Fruit fly (Drosophila melanogaster) whole organism, embryonic: Measurements from ENCODE around the gene CG1998.

Source experiments
- Ada2b ChIP-seq: fragments of 200-800 bp; sonication (Bioruptor generic); IDR thresholded peaks from 2 replicates; pipeline ENCODE4 v1.3.6; 2022; ENCODE audit warnings: missing biosample characterization, missing genetic modification characterization
- Atf6 ChIP-seq: fragments of 200-800 bp; sonication (Bioruptor generic); IDR thresholded peaks from 2 replicates; pipeline ENCODE4 v1.3.6; 2022; ENCODE audit warnings: missing biosample characterization, missing genetic modification characterization
- Awh ChIP-seq: fragments of 200-800 bp; sonication (Bioruptor generic); IDR thresholded peaks from 2 replicates; pipeline ENCODE4, ENCODE4 v1.3.6; 2022; ENCODE audit warnings: missing biosample characterization, missing genetic modification characterization
- CG10654 ChIP-seq: fragments of 200-800 bp; sonication (Bioruptor generic); optimal IDR thresholded peaks from 2 replicates; lab custom pipeline; 2016; ENCODE audit warnings: missing biosample characterization, missing genetic modification characterization
- CG12769 ChIP-seq: fragments of 200-800 bp; sonication (Bioruptor generic); optimal IDR thresholded peaks from 2 replicates; lab custom pipeline; 2019; ENCODE audit warnings: missing biosample characterization, mild to moderate bottlenecking, missing genetic modification characterization, moderate library complexity
- CG13624 ChIP-seq: fragments of 200-800 bp; sonication (Bioruptor generic); optimal IDR thresholded peaks from 2 replicates; lab custom pipeline; 2016; ENCODE audit warnings: missing biosample characterization, missing genetic modification characterization
- CG13894 ChIP-seq: fragments of 200-800 bp; sonication (Bioruptor generic); optimal IDR thresholded peaks from 3 replicates; lab custom pipeline; 2018; ENCODE audit warnings: missing biosample characterization, mild to moderate bottlenecking, missing genetic modification characterization, moderate library complexity
- CG14965 ChIP-seq: fragments of 200-800 bp; sonication (Bioruptor generic); optimal IDR thresholded peaks from 2 replicates; lab custom pipeline; 2016; ENCODE audit warnings: missing biosample characterization, missing genetic modification characterization, borderline replicate concordance
- CG17328 ChIP-seq: fragments of 200-800 bp; sonication (Bioruptor generic); IDR thresholded peaks from 2 replicates; pipeline ENCODE4 v1.3.6; 2022; ENCODE audit warnings: missing biosample characterization, missing genetic modification characterization
- CG18262 ChIP-seq: fragments of 200-800 bp; optimal IDR thresholded peaks from 3 replicates; lab custom pipeline; 2019; ENCODE audit warnings: missing biosample characterization, mild to moderate bottlenecking, missing genetic modification characterization, moderate library complexity
- CG4360 ChIP-seq: fragments of 200-800 bp; sonication (Bioruptor generic); IDR thresholded peaks from 2 replicates; pipeline ENCODE4 v1.3.6; 2022; ENCODE audit warnings: missing biosample characterization, missing genetic modification characterization
- CG4707 ChIP-seq: fragments of 200-800 bp; sonication (Bioruptor generic); optimal IDR thresholded peaks from 2 replicates; lab custom pipeline; 2018; ENCODE audit warnings: missing biosample characterization, mild to moderate bottlenecking, missing genetic modification characterization, moderate library complexity
- CG5953 ChIP-seq: fragments of 200-800 bp; sonication (Bioruptor generic); IDR thresholded peaks from 2 replicates; pipeline ENCODE4 v1.3.6; 2022; ENCODE audit warnings: missing biosample characterization, missing genetic modification characterization
- CG7987 ChIP-seq: fragments of 200-800 bp; sonication (Bioruptor generic); optimal IDR thresholded peaks from 2 replicates; lab custom pipeline; 2018; ENCODE audit warnings: missing biosample characterization, mild to moderate bottlenecking, missing genetic modification characterization, moderate library complexity
- CG8089 ChIP-seq: fragments of 200-800 bp; sonication (Bioruptor generic); optimal IDR thresholded peaks from 3 replicates; lab custom pipeline; 2016; ENCODE audit warnings: missing biosample characterization, missing genetic modification characterization
- CG8290 ChIP-seq, 3 experiments: fragments of 200-800 bp; sonication (Bioruptor generic); optimal IDR thresholded peaks; 2 replicates each; lab custom pipeline; 2016 to 2019; ENCODE audit warnings: missing biosample characterization in 3 of 3, missing genetic modification characterization in 3 of 3, mild to moderate bottlenecking in 2 of 3, moderate library complexity in 1 of 3
- CHES-1-like ChIP-seq: fragments of 200-800 bp; sonication (Bioruptor generic); optimal IDR thresholded peaks from 2 replicates; lab custom pipeline; 2016; ENCODE audit warnings: missing biosample characterization, missing genetic modification characterization
- D19B ChIP-seq: fragments of 200-800 bp; sonication (Bioruptor generic); optimal IDR thresholded peaks from 2 replicates; lab custom pipeline; 2017; ENCODE audit warnings: missing biosample characterization, mild to moderate bottlenecking, missing genetic modification characterization
- Deaf1 ChIP-seq: fragments of 200-800 bp; optimal IDR thresholded peaks from 3 replicates; lab custom pipeline; 2019; ENCODE audit warnings: missing biosample characterization, mild to moderate bottlenecking, missing genetic modification characterization, moderate library complexity
- Dp ChIP-seq: fragments of 200-800 bp; sonication (Bioruptor generic); optimal IDR thresholded peaks from 2 replicates; lab custom pipeline; 2018; ENCODE audit warnings: missing biosample characterization, mild to moderate bottlenecking, missing genetic modification characterization, moderate library complexity
- Gsc ChIP-seq: fragments of 200-800 bp; sonication (Bioruptor generic); IDR thresholded peaks from 2 replicates; pipeline ENCODE4 v1.3.6; 2022; ENCODE audit warnings: missing biosample characterization, missing genetic modification characterization
- Hey ChIP-seq: fragments of 200-800 bp; sonication (Bioruptor generic); optimal IDR thresholded peaks from 3 replicates; lab custom pipeline; 2018; ENCODE audit warnings: missing biosample characterization, mild to moderate bottlenecking, missing genetic modification characterization
- Hr3 ChIP-seq: fragments of 200-800 bp; sonication (Bioruptor generic); optimal IDR thresholded peaks from 3 replicates; lab custom pipeline; 2016; ENCODE audit warnings: missing biosample characterization, missing genetic modification characterization
- Hr39 ChIP-seq: fragments of >200 bp; optimal IDR thresholded peaks from 2 replicates; lab custom pipeline; 2017
- Six4 ChIP-seq: fragments of 200-800 bp; sonication (Bioruptor generic); optimal IDR thresholded peaks from 2 replicates; lab custom pipeline; 2016; ENCODE audit warnings: missing biosample characterization, missing genetic modification characterization
- ara ChIP-seq: fragments of 200-800 bp; sonication (Bioruptor generic); IDR thresholded peaks from 2 replicates; pipeline ENCODE4 v1.3.6; 2022; ENCODE audit warnings: missing biosample characterization, missing genetic modification characterization
- ase ChIP-seq: fragments of 200-800 bp; sonication (Bioruptor generic); IDR thresholded peaks from 3 replicates; pipeline ENCODE4 v1.3.6; 2022; ENCODE audit warnings: missing biosample characterization, missing genetic modification characterization
- bigmax ChIP-seq: fragments of 200-800 bp; sonication (Bioruptor generic); optimal IDR thresholded peaks from 2 replicates; lab custom pipeline; 2018; ENCODE audit warnings: missing biosample characterization, mild to moderate bottlenecking, missing genetic modification characterization
- caup ChIP-seq: fragments of 200-800 bp; sonication (Bioruptor generic); optimal IDR thresholded peaks from 3 replicates; lab custom pipeline; 2017; ENCODE audit warnings: missing biosample characterization, mild to moderate bottlenecking, missing genetic modification characterization, moderate library complexity; ENCODE audit not compliant: severe bottlenecking
- ci ChIP-seq: fragments of 200-800 bp; sonication (Bioruptor generic); IDR thresholded peaks from 3 replicates; pipeline ENCODE4 v1.3.6; 2022; ENCODE audit warnings: missing biosample characterization, missing genetic modification characterization
- da ChIP-seq: fragments of 200-800 bp; sonication (Bioruptor generic); optimal IDR thresholded peaks from 2 replicates; lab custom pipeline; 2016; ENCODE audit warnings: missing biosample characterization, missing genetic modification characterization
- dm ChIP-seq: fragments of 200-800 bp; sonication (Bioruptor generic); optimal IDR thresholded peaks from 3 replicates; lab custom pipeline; 2016; ENCODE audit warnings: missing biosample characterization, missing genetic modification characterization
- eve ChIP-seq, 2 experiments: fragments of >200 bp; optimal IDR thresholded peaks; 2 replicates each; lab custom pipeline; 2017; ENCODE audit warnings: missing biosample characterization in 2 of 2, missing genetic modification characterization in 2 of 2
- exex ChIP-seq: fragments of 200-800 bp; sonication (Bioruptor generic); optimal IDR thresholded peaks from 4 replicates; lab custom pipeline; 2018; ENCODE audit warnings: missing biosample characterization, mild to moderate bottlenecking, missing genetic modification characterization, moderate library complexity
- grn ChIP-seq: fragments of 200-800 bp; sonication (Bioruptor generic); optimal IDR thresholded peaks from 3 replicates; lab custom pipeline; 2017; ENCODE audit warnings: missing biosample characterization, missing genetic modification characterization
- insv ChIP-seq, 2 experiments: fragments of 200-800 bp; sonication (Bioruptor generic); optimal IDR thresholded peaks; 3 replicates each; lab custom pipeline; 2016 to 2018; ENCODE audit warnings: missing biosample characterization in 2 of 2, missing genetic modification characterization in 2 of 2
- luna ChIP-seq: fragments of 200-800 bp; sonication (Bioruptor generic); optimal IDR thresholded peaks from 2 replicates; lab custom pipeline; 2016; ENCODE audit warnings: missing biosample characterization, missing genetic modification characterization
- onecut ChIP-seq: fragments of 200-800 bp; sonication (Bioruptor generic); IDR thresholded peaks from 2 replicates; pipeline ENCODE4 v1.3.6; 2022; ENCODE audit warnings: missing biosample characterization, missing genetic modification characterization
- org-1 ChIP-seq: fragments of 200-800 bp; sonication (Bioruptor generic); optimal IDR thresholded peaks from 2 replicates; lab custom pipeline; 2017; ENCODE audit warnings: missing biosample characterization, missing genetic modification characterization
- pfk ChIP-seq: fragments of 200-800 bp; sonication (Bioruptor generic); optimal IDR thresholded peaks from 2 replicates; lab custom pipeline; 2018; ENCODE audit warnings: missing biosample characterization, mild to moderate bottlenecking, missing genetic modification characterization, moderate library complexity
- sc ChIP-seq, 3 experiments: fragments of >200 bp in 2 of 3; fragments of 200-800 bp in 1 of 3; sonication (Bioruptor generic) in 1 of 3; optimal IDR thresholded peaks; 2 replicates in 2 of 3; 3 replicates in 1 of 3; lab custom pipeline; 2017; ENCODE audit warnings: mild to moderate bottlenecking in 1 of 3, missing biosample characterization in 1 of 3, missing genetic modification characterization in 1 of 3, missing genetic modification reagents in 1 of 3
- sens ChIP-seq: fragments of 200-800 bp; sonication (Bioruptor generic); peaks from one replicate; lab custom pipeline; 2016; ENCODE audit warnings: missing biosample characterization, missing genetic modification characterization
- sim ChIP-seq: fragments of 200-800 bp; sonication (Bioruptor generic); IDR thresholded peaks from 2 replicates; pipeline ENCODE4 v1.3.6; 2022; ENCODE audit warnings: missing biosample characterization, missing genetic modification characterization
- tio ChIP-seq: fragments of 200-800 bp; sonication (Bioruptor generic); optimal IDR thresholded peaks from 2 replicates; lab custom pipeline; 2017; ENCODE audit warnings: missing biosample characterization, missing genetic modification characterization, inconsistent platforms
- tna ChIP-seq: fragments of 200-800 bp; sonication (Bioruptor generic); IDR thresholded peaks from 2 replicates; pipeline ENCODE4 v1.3.6; 2022; ENCODE audit warnings: missing biosample characterization, missing genetic modification characterization; ENCODE audit not compliant: partially characterized antibody
- unpg ChIP-seq: fragments of 200-800 bp; sonication (Bioruptor generic); optimal IDR thresholded peaks from 3 replicates; lab custom pipeline; 2018; ENCODE audit warnings: missing biosample characterization, mild to moderate bottlenecking, missing genetic modification characterization, moderate library complexity
- usp ChIP-seq: fragments of >200 bp; optimal IDR thresholded peaks from 2 replicates; lab custom pipeline; 2017; ENCODE audit warnings: missing biosample characterization, missing genetic modification characterization
- vnd ChIP-seq: fragments of 200-800 bp; sonication (Bioruptor generic); IDR thresholded peaks from 3 replicates; pipeline ENCODE4 v1.3.6; 2022; ENCODE audit warnings: missing biosample characterization, missing genetic modification characterization; ENCODE audit not compliant: partially characterized antibody
- zfh1 ChIP-seq: fragments of 200-800 bp; sonication (Bioruptor generic); IDR thresholded peaks from 3 replicates; pipeline ENCODE4 v1.3.6; 2022; ENCODE audit warnings: missing biosample characterization, missing genetic modification characterization

The CG1998 gene

dm6 chrX:13403553-13403952, 9.3 kb downstream of the CG1998 start (continued):
- TF ChIP-seq da (GFP tag; lab: Kevin White, UChicago), result no peak
- 0 out of 3 replicates have a peak, but pooled peaks have one; percentile 7 for TF ChIP-seq ci
- TF ChIP-seq CG4360, result peak; percentile 26; the same call in 1 of the 2 replicates
- TF ChIP-seq Hey (tag; lab: Kevin White, UChicago), result peak; percentile 55
- peak; percentile 92 for TF ChIP-seq grn (GFP tag; lab: Kevin White, UChicago)
- TF ChIP-seq CG12769 (tag; lab: Kevin White, UChicago), result peak; percentile 7
- no peak for TF ChIP-seq CG8290 (GFP tag; optimal IDR thresholded peaks at IDR 0.05; lab: Kevin White, UChicago)
- peak in 1 of 2 experiments; percentile 1 for TF ChIP-seq CG8290 (tag; optimal IDR thresholded peaks at IDR 0.05; lab: Kevin White, UChicago)
- no peak for TF ChIP-seq ase (GFP tag; lab: Robert Waterston, UW)
- TF ChIP-seq CG13894 (tag; lab: Kevin White, UChicago), result peak; percentile 68
- TF ChIP-seq ara, result 0 out of 2 replicates have a peak, but pooled peaks have one; percentile 24
- peak; percentile 22 for TF ChIP-seq Deaf1
- no peak for TF ChIP-seq Ada2b (GFP tag; lab: Robert Waterston, UW)
- peak; percentile 99 for TF ChIP-seq exex (tag; lab: Kevin White, UChicago)
- peak in 1 of 2 experiments; percentile 33 for TF ChIP-seq insv (GFP tag; optimal IDR thresholded peaks at IDR 0.05; lab: Kevin White, UChicago)
- TF ChIP-seq tio, result no peak
- TF ChIP-seq pfk (GFP tag; lab: Kevin White, UChicago), result peak; percentile 31

dm6 chrX:13402763-13403162, 10.1 kb downstream of the CG1998 start, which contains the start of gene CG12725:
TSS of gene CG12725 (minus strand) at chrX:13402863.
- no peak for TF ChIP-seq sim (GFP tag; lab: Robert Waterston, UW)
- TF ChIP-seq sens, result no peak
- no peak for TF ChIP-seq Awh
- no peak for TF ChIP-seq Dp
- TF ChIP-seq org-1 (GFP tag; lab: Kevin White, UChicago), result no peak
- no peak for TF ChIP-seq tna (GFP tag; lab: Robert Waterston, UW)
- TF ChIP-seq CG17328, result no peak
- TF ChIP-seq D19B (GFP tag; lab: Kevin White, UChicago), result no peak
- TF ChIP-seq vnd, result no peak
- no peak for TF ChIP-seq CG12769 (tag; lab: Kevin White, UChicago)
- TF ChIP-seq dm (GFP tag; lab: Kevin White, UChicago), result no peak
- TF ChIP-seq CG5953, result no peak
- TF ChIP-seq unpg (GFP tag; lab: Kevin White, UChicago), result no peak
- no peak for TF ChIP-seq Hr3 (GFP tag; lab: Kevin White, UChicago)
- TF ChIP-seq Six4, result no peak
- no peak for TF ChIP-seq Gsc
- TF ChIP-seq Hr39 (lab: Kevin White, UChicago), result no peak
- no peak for TF ChIP-seq CG4707 (GFP tag; lab: Kevin White, UChicago)
- no peak for TF ChIP-seq CG4360

DNA sequence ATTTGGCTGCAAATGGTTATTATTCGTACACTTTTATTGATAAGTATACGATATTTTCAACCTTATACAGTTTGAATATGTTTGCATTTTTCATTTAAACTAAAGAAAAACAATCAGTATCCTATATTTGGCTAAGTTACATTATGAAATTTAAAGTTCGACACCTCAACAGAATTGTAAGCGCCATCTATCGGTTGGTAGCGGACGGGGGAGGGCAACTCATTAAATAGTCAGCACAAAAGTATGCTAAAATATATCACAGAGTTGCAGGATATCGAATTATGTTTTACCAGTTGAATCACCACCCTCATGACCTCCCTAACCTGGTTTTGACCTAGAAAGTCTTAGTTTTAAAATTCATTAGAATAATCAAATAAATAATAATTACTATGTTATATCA, 11.6 kb downstream of the CG1998 start:
- no peak for TF ChIP-seq bigmax (GFP tag; lab: Kevin White, UChicago)
- no peak for TF ChIP-seq Dp
- peak; percentile 9 for TF ChIP-seq caup (GFP tag; lab: Kevin White, UChicago)
- no peak for TF ChIP-seq CG8089 (GFP tag; lab: Kevin White, UChicago)
- TF ChIP-seq zfh1 (GFP tag; lab: Robert Waterston, UW), result 0 out of 3 replicates have a peak, but pooled peaks have one; percentile 24
- TF ChIP-seq CG18262, result peak; percentile 4
- TF ChIP-seq ci, result peak; percentile 42; the same call in 1 of the 3 replicates
- peak in 1 of 2 experiments; percentile 9 for TF ChIP-seq insv (GFP tag; optimal IDR thresholded peaks at IDR 0.05; lab: Kevin White, UChicago)
- no peak for TF ChIP-seq eve (GFP tag; optimal IDR thresholded peaks at IDR 0.05; lab: Kevin White, UChicago)
- peak; percentile 97 for TF ChIP-seq CG14965 (GFP tag; lab: Kevin White, UChicago)
- no peak for TF ChIP-seq CHES-1-like (GFP tag; lab: Kevin White, UChicago)
- TF ChIP-seq luna, result no peak
- no peak for TF ChIP-seq usp (GFP tag; lab: Kevin White, UChicago)
- peak; percentile 1 for TF ChIP-seq CG7987 (GFP tag; lab: Kevin White, UChicago)
- TF ChIP-seq sc (optimal IDR thresholded peaks at IDR 0.05; lab: Kevin White, UChicago), result no peak
- no peak for TF ChIP-seq sc (GFP tag; optimal IDR thresholded peaks at IDR 0.05; lab: Kevin White, UChicago)
- TF ChIP-seq CG13624 (GFP tag; lab: Kevin White, UChicago), result peak; percentile 9
- TF ChIP-seq Atf6 (GFP tag; lab: Robert Waterston, UW), result no peak
- no peak for TF ChIP-seq D19B (GFP tag; lab: Kevin White, UChicago)
- TF ChIP-seq onecut (GFP tag; lab: Robert Waterston, UW), result peak; percentile 6; the same call in 1 of the 2 replicates
- TF ChIP-seq CG10654, result no peak
